Fruit fly (Drosophila melanogaster) Kc167 (cell line): Measurements from ENCODE around the gene LysS.

Source experiments
- h ChIP-seq: fragments of >200 bp; optimal IDR thresholded peaks from 3 replicates; lab custom pipeline; 2018; ENCODE audit warnings: missing external identifiers
- insv ChIP-seq: fragments of >200 bp; optimal IDR thresholded peaks from 3 replicates; lab custom pipeline; 2018; ENCODE audit warnings: missing external identifiers
- psq ChIP-seq: fragments of >200 bp; optimal IDR thresholded peaks from 2 replicates; lab custom pipeline; 2017; ENCODE audit warnings: missing external identifiers

DNA sequence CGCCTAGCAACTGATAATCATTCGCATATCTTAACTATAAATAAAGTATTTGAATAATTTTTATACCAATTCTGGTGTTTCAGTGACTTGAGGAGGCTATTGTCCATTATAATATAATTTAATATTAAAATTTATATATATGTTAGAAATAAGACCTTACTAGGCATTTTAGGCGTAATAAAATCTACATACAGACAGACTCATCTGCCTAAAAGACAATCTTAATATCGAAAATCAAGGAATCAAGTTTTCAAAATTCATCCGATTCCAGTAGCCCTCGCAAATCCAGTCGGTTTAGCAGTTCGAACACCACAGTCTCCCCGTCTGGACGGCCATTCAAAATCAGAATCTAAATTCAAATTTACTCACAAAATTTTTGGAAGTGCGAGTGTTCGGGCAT lies 24.2 kb downstream of the LysS start, which contains the start of the genes CG9130 and CG9133:
- TF ChIP-seq h (lab: Kevin White, UChicago) (no peak), psq (no peak), insv (no peak)
